Worm (Caenorhabditis elegans): Measurements from ENCODE around the gene C16D9.1.

The C16D9.1 gene

DNA sequence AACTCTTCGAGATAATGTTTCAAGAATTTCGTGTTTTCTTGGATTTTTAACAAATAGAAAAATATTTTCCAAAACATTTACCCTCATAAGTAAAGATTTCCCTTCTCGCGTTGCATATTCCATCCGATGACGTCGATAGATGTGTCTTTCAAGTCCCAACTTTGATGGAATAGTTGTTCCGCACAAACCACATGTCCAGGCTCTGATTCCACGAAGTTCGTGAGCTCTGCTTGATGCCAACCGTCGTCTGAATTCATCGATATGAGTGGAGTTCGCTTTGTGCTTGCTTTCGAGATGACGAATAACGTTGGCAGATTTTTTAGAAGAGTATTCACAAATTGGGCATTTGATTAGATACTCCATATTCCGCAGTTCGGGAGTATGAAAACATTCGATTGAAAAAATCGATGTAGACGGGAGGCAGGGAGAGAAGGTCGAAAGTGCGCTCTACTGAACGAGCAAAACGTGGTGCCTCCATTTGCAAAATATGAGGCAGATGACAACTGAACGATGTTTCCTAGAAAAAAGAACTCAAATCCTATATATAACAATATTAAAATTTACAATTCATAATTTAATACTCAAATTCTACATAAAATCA is 41.9 kb downstream of the C16D9.1 start, which contains the start of gene W02D7.6:
W02D7.6 (minus strand) TSS at position 573 of the 601 bp plus-strand sequence.
- TF ChIP-seq F10E7.11 (tag; optimal IDR thresholded peaks at IDR 0.05) (no peak), hmg-1.2 (GFP tag; IDR thresholded peaks at IDR 0.05) (peak; percentile 37; the same call in 1 of the 2 replicates), mel-28 (tag; optimal IDR thresholded peaks at IDR 0.05; ENCODE audit: borderline replicate concordance) (no peak), mxl-1 (tag; optimal IDR thresholded peaks at IDR 0.05) (peak; percentile 24), lsl-1 (GFP tag; optimal IDR thresholded peaks at IDR 0.05) (peak; percentile 27), Y53F4B.3 (GFP tag; IDR thresholded peaks at IDR 0.05) (no peak), aptf-3 (GFP tag; IDR thresholded peaks at IDR 0.05) (no peak), ceh-100 (GFP tag; IDR thresholded peaks at IDR 0.05) (no peak), nfyb-1 (GFP tag; IDR thresholded peaks at IDR 0.05) (no peak), lin-54 (GFP tag; optimal IDR thresholded peaks at IDR 0.05) (peak; percentile 39), egl-18 (GFP tag; IDR thresholded peaks at IDR 0.05) (no peak), rpc-1 (optimal IDR thresholded peaks at IDR 0.05) (no peak), rpc-1 (tag; optimal IDR thresholded peaks at IDR 0.05) (no peak), B0019.2 (GFP tag; conservative IDR thresholded peaks at IDR 0.05) (no peak), attf-3 (GFP tag; conservative IDR thresholded peaks at IDR 0.05) (peak; percentile 41), F37B4.10 (GFP tag; IDR thresholded peaks at IDR 0.05) (no peak), gei-17 (GFP tag; optimal IDR thresholded peaks at IDR 0.05) (no peak), F22D6.2 (tag; optimal IDR thresholded peaks at IDR 0.05) (no peak), snpc-4 (GFP tag; optimal IDR thresholded peaks at IDR 0.05) (no peak), snpc-4 (tag; optimal IDR thresholded peaks at IDR 0.05) (peak in 1 of 4 experiments; percentile 54), athp-1 (tag; optimal IDR thresholded peaks at IDR 0.05) (peak; percentile 30), ceh-79 (tag; optimal IDR thresholded peaks at IDR 0.05) (no peak), B0336.3 (GFP tag; IDR thresholded peaks at IDR 0.05) (peak; percentile 77), ama-1 (optimal IDR thresholded peaks at IDR 0.05) (peak; percentile 37), ama-1 (GFP tag; optimal IDR thresholded peaks at IDR 0.05) (peak in 1 of 2 experiments; percentile 52), fkh-3 (tag; optimal IDR thresholded peaks at IDR 0.05) (no peak), C17E4.6 (GFP tag; IDR thresholded peaks at IDR 0.05) (no peak), D2030.7 (GFP tag; IDR thresholded peaks at IDR 0.05) (0 out of 2 replicates have a peak, but pooled peaks have one; percentile 8), F39B2.1 (GFP tag; IDR thresholded peaks at IDR 0.05) (no peak), hsf-1 (GFP tag; IDR thresholded peaks at IDR 0.05) (peak; percentile 57; the same call in 1 of the 2 replicates), nfya-2 (GFP tag; IDR thresholded peaks at IDR 0.05) (no peak), ets-4 (GFP tag; optimal IDR thresholded peaks at IDR 0.05) (no peak), cebp-2 (GFP tag; IDR thresholded peaks at IDR 0.05) (no peak), K12H6.12 (tag; optimal IDR thresholded peaks at IDR 0.05) (no peak), dox-1 (GFP tag; IDR thresholded peaks at IDR 0.05) (peak; percentile 41; the same call in 1 of the 2 replicates), tbp1 (GFP tag; optimal IDR thresholded peaks at IDR 0.05) (peak; percentile 34), mcd-1 (GFP tag; IDR thresholded peaks at IDR 0.05) (peak; percentile 46; the same call in 1 of the 2 replicates), let-607 (tag; optimal IDR thresholded peaks at IDR 0.05) (peak in 1 of 2 experiments; percentile 70), ceh-40 (GFP tag; IDR thresholded peaks at IDR 0.05) (0 out of 2 replicates have a peak, but pooled peaks have one; percentile 39), efl-1 (GFP tag; optimal IDR thresholded peaks at IDR 0.05) (no peak), ekl-4 (GFP tag; IDR thresholded peaks at IDR 0.05) (0 out of 2 replicates have a peak, but pooled peaks have one; percentile 19), atf-7 (tag; optimal IDR thresholded peaks at IDR 0.05) (no peak), somi-1 (GFP tag; optimal IDR thresholded peaks at IDR 0.05) (no peak), nhr-80 (tag; optimal IDR thresholded peaks at IDR 0.05) (peak; percentile 8), attf-5 (GFP tag; optimal IDR thresholded peaks at IDR 0.05) (peak; percentile 7), madf-6 (GFP tag; IDR thresholded peaks at IDR 0.05) (peak; percentile 51), hlh-26 (GFP tag; conservative IDR thresholded peaks at IDR 0.05) (no peak), Y53G8AR.9 (GFP tag; conservative IDR thresholded peaks at IDR 0.05) (no peak), madf-10 (tag; optimal IDR thresholded peaks at IDR 0.05) (no peak), egrh-3 (GFP tag; IDR thresholded peaks at IDR 0.05) (no peak)
